Fruit fly (Drosophila melanogaster) whole organism, embryonic: ENCODE results near the gene Rpn1.

Source experiments
- B-H1 ChIP-seq: fragments of 200-800 bp; sonication (Bioruptor generic); IDR thresholded peaks from 3 replicates; pipeline ENCODE4 v1.3.6; 2022; ENCODE audit warnings: missing biosample characterization, missing genetic modification characterization
- CG10366 ChIP-seq: fragments of 200-800 bp; sonication (Bioruptor generic); IDR thresholded peaks from 2 replicates; pipeline ENCODE4 v1.3.6; 2022; ENCODE audit warnings: missing biosample characterization, missing genetic modification characterization
- CG10543 ChIP-seq: fragments of 200-800 bp; sonication (Bioruptor generic); optimal IDR thresholded peaks from 3 replicates; lab custom pipeline; 2017; ENCODE audit warnings: missing biosample characterization, mild to moderate bottlenecking, missing genetic modification characterization, moderate library complexity
- CG10654 ChIP-seq: fragments of 200-800 bp; sonication (Bioruptor generic); optimal IDR thresholded peaks from 2 replicates; lab custom pipeline; 2016; ENCODE audit warnings: missing biosample characterization, missing genetic modification characterization
- CG12744 ChIP-seq: fragments of 200-800 bp; sonication (Bioruptor generic); optimal IDR thresholded peaks from 2 replicates; lab custom pipeline; 2016; ENCODE audit warnings: missing biosample characterization, missing genetic modification characterization
- CG16815 ChIP-seq: fragments of 200-800 bp; sonication (Bioruptor generic); optimal IDR thresholded peaks from 3 replicates; lab custom pipeline; 2017; ENCODE audit warnings: missing biosample characterization, mild to moderate bottlenecking, missing genetic modification characterization
- CG17359 ChIP-seq: fragments of 200-800 bp; sonication (Bioruptor generic); optimal IDR thresholded peaks from 3 replicates; lab custom pipeline; 2018; ENCODE audit warnings: missing biosample characterization, mild to moderate bottlenecking, missing genetic modification characterization, moderate library complexity
- CG18764 ChIP-seq: fragments of 200-800 bp; sonication (Bioruptor generic); optimal IDR thresholded peaks from 3 replicates; lab custom pipeline; 2016; ENCODE audit warnings: missing biosample characterization, missing genetic modification characterization
- CG2116 ChIP-seq: fragments of 200-800 bp; sonication (Bioruptor generic); optimal IDR thresholded peaks from 3 replicates; lab custom pipeline; 2018; ENCODE audit warnings: missing biosample characterization, mild to moderate bottlenecking, missing genetic modification characterization
- CG2120 ChIP-seq: fragments of 200-800 bp; sonication (Bioruptor generic); optimal IDR thresholded peaks from 3 replicates; lab custom pipeline; 2016; ENCODE audit warnings: missing biosample characterization, missing genetic modification characterization
- CG2199 ChIP-seq: fragments of 200-800 bp; sonication (Bioruptor generic); IDR thresholded peaks from 3 replicates; pipeline ENCODE4 v1.3.6; 2022; ENCODE audit warnings: missing biosample characterization, missing genetic modification characterization
- CG2875 ChIP-seq: fragments of 200-800 bp; sonication (Bioruptor generic); optimal IDR thresholded peaks from 2 replicates; lab custom pipeline; 2017; ENCODE audit warnings: missing biosample characterization, mild to moderate bottlenecking, missing genetic modification characterization, missing genetic modification reagents
- CG32767 ChIP-seq: fragments of 200-800 bp; sonication (Bioruptor generic); IDR thresholded peaks from 2 replicates; pipeline ENCODE4 v1.3.6; 2022; ENCODE audit warnings: missing biosample characterization, missing genetic modification characterization
- CG3407 ChIP-seq: fragments of 200-800 bp; sonication (Bioruptor generic); optimal IDR thresholded peaks from 2 replicates; lab custom pipeline; 2018; ENCODE audit warnings: missing biosample characterization, mild to moderate bottlenecking, missing genetic modification characterization
- CG34422 ChIP-seq: fragments of 200-800 bp; sonication (Bioruptor generic); IDR thresholded peaks from 3 replicates; pipeline ENCODE4 v1.3.6; 2022; ENCODE audit warnings: missing biosample characterization, missing genetic modification characterization
- CG3726 ChIP-seq: fragments of 200-800 bp; sonication (Bioruptor generic); IDR thresholded peaks from 3 replicates; pipeline ENCODE4, ENCODE4 v1.3.6; 2022; ENCODE audit warnings: missing biosample characterization, missing genetic modification characterization
- CG3847 ChIP-seq: fragments of 200-800 bp; sonication (Bioruptor generic); IDR thresholded peaks from 2 replicates; pipeline ENCODE4 v1.3.6; 2022; ENCODE audit warnings: missing biosample characterization, missing genetic modification characterization
- CG3995 ChIP-seq: fragments of 200-800 bp; sonication (Bioruptor generic); optimal IDR thresholded peaks from 3 replicates; lab custom pipeline; 2016; ENCODE audit warnings: missing biosample characterization, missing genetic modification characterization
- CG42726 ChIP-seq: fragments of 200-800 bp; sonication (Bioruptor generic); IDR thresholded peaks from 2 replicates; pipeline ENCODE4 v1.3.6; 2022; ENCODE audit warnings: missing biosample characterization, missing genetic modification characterization; ENCODE audit not compliant: partially characterized antibody
- CG7372 ChIP-seq: fragments of 200-800 bp; sonication (Bioruptor generic); IDR thresholded peaks from 2 replicates; pipeline ENCODE4 v1.3.6; 2022; ENCODE audit warnings: missing biosample characterization, missing genetic modification characterization
- CG8359 ChIP-seq: fragments of 200-800 bp; sonication (Bioruptor generic); optimal IDR thresholded peaks from 2 replicates; lab custom pipeline; 2017; ENCODE audit warnings: missing biosample characterization, mild to moderate bottlenecking, missing genetic modification characterization, borderline replicate concordance
- CG9727 ChIP-seq: fragments of 200-800 bp; sonication (Bioruptor generic); optimal IDR thresholded peaks from 3 replicates; lab custom pipeline; 2017; ENCODE audit warnings: missing biosample characterization, mild to moderate bottlenecking, missing genetic modification characterization
- CG9876 ChIP-seq: fragments of 200-800 bp; sonication (Bioruptor generic); optimal IDR thresholded peaks from 2 replicates; lab custom pipeline; 2016; ENCODE audit warnings: missing biosample characterization, missing genetic modification characterization
- Doc2 ChIP-seq: fragments of 200-800 bp; sonication (Bioruptor generic); IDR thresholded peaks from 2 replicates; pipeline ENCODE4 v1.3.6; 2022; ENCODE audit warnings: missing biosample characterization, missing genetic modification characterization
- E2f2 ChIP-seq: fragments of 200-800 bp; sonication (Bioruptor generic); IDR thresholded peaks from 2 replicates; pipeline ENCODE4 v1.3.6; 2022; ENCODE audit warnings: missing biosample characterization, missing genetic modification characterization
- ERR ChIP-seq: fragments of 200-800 bp; sonication (Bioruptor generic); optimal IDR thresholded peaks from 2 replicates; lab custom pipeline; 2016; ENCODE audit warnings: missing biosample characterization, missing genetic modification characterization
- Elba2 ChIP-seq: fragments of 200-800 bp; sonication (Bioruptor generic); optimal IDR thresholded peaks from 3 replicates; lab custom pipeline; 2016; ENCODE audit warnings: missing biosample characterization, missing genetic modification characterization
- H15 ChIP-seq: fragments of 200-800 bp; sonication (Bioruptor generic); IDR thresholded peaks from 3 replicates; pipeline ENCODE4 v1.3.6; 2022; ENCODE audit warnings: missing biosample characterization, missing genetic modification characterization
- HmgD ChIP-seq: fragments of 200-800 bp; sonication (Bioruptor generic); optimal IDR thresholded peaks from 3 replicates; lab custom pipeline; 2016; ENCODE audit warnings: missing biosample characterization, missing genetic modification characterization
- PHDP ChIP-seq: fragments of 200-800 bp; sonication (Bioruptor generic); optimal IDR thresholded peaks from 3 replicates; lab custom pipeline; 2018; ENCODE audit warnings: missing biosample characterization, mild to moderate bottlenecking, missing genetic modification characterization, moderate library complexity
- Six4 ChIP-seq: fragments of 200-800 bp; sonication (Bioruptor generic); optimal IDR thresholded peaks from 2 replicates; lab custom pipeline; 2016; ENCODE audit warnings: missing biosample characterization, missing genetic modification characterization
- Sry-β ChIP-seq: fragments of 200-800 bp; sonication (Bioruptor generic); optimal IDR thresholded peaks from 2 replicates; lab custom pipeline; 2018; ENCODE audit warnings: missing biosample characterization, mild to moderate bottlenecking, missing genetic modification characterization, moderate library complexity
- Sry-δ ChIP-seq: fragments of 200-800 bp; sonication (Bioruptor generic); optimal IDR thresholded peaks from 2 replicates; lab custom pipeline; 2016; ENCODE audit warnings: missing biosample characterization, missing genetic modification characterization
- Xbp1 ChIP-seq: fragments of 200-800 bp; sonication (Bioruptor generic); optimal IDR thresholded peaks from 3 replicates; lab custom pipeline; 2016; ENCODE audit warnings: missing biosample characterization, mild to moderate bottlenecking, missing genetic modification characterization
- bbx ChIP-seq: fragments of 200-800 bp; sonication (Bioruptor generic); IDR thresholded peaks from 2 replicates; pipeline ENCODE4 v1.3.6; 2022; ENCODE audit warnings: missing biosample characterization, missing genetic modification characterization; ENCODE audit not compliant: partially characterized antibody
- caup ChIP-seq: fragments of 200-800 bp; sonication (Bioruptor generic); optimal IDR thresholded peaks from 3 replicates; lab custom pipeline; 2017; ENCODE audit warnings: missing biosample characterization, mild to moderate bottlenecking, missing genetic modification characterization, moderate library complexity; ENCODE audit not compliant: severe bottlenecking
- crp ChIP-seq, 2 experiments: fragments of 200-800 bp; sonication (Bioruptor generic); optimal IDR thresholded peaks; 2 replicates in 1 of 2; 3 replicates in 1 of 2; lab custom pipeline; 2017; ENCODE audit warnings: missing biosample characterization in 2 of 2, missing genetic modification characterization in 2 of 2, mild to moderate bottlenecking in 1 of 2, moderate library complexity in 1 of 2
- dm ChIP-seq: fragments of 200-800 bp; sonication (Bioruptor generic); optimal IDR thresholded peaks from 3 replicates; lab custom pipeline; 2016; ENCODE audit warnings: missing biosample characterization, missing genetic modification characterization
- ftz-f1 ChIP-seq: fragments of 200-800 bp; sonication (Bioruptor generic); optimal IDR thresholded peaks from 2 replicates; lab custom pipeline; 2016; ENCODE audit warnings: missing biosample characterization, missing genetic modification characterization
- grau ChIP-seq: fragments of 200-800 bp; optimal IDR thresholded peaks from 3 replicates; lab custom pipeline; 2019; ENCODE audit warnings: missing biosample characterization, mild to moderate bottlenecking, missing genetic modification characterization, moderate library complexity
- ham ChIP-seq: fragments of 200-800 bp; sonication (Bioruptor generic); IDR thresholded peaks from 2 replicates; pipeline ENCODE4 v1.3.6; 2022; ENCODE audit warnings: missing biosample characterization, missing genetic modification characterization
- hbn ChIP-seq: fragments of 200-800 bp; sonication (Bioruptor generic); IDR thresholded peaks from 2 replicates; pipeline ENCODE4 v1.3.6; 2022; ENCODE audit warnings: missing biosample characterization, missing genetic modification characterization; ENCODE audit not compliant: partially characterized antibody
- insv ChIP-seq, 2 experiments: fragments of 200-800 bp; sonication (Bioruptor generic); optimal IDR thresholded peaks; 3 replicates each; lab custom pipeline; 2016 to 2018; ENCODE audit warnings: missing biosample characterization in 2 of 2, missing genetic modification characterization in 2 of 2
- inv ChIP-seq: fragments of 200-800 bp; sonication (Bioruptor generic); IDR thresholded peaks from 2 replicates; pipeline ENCODE4 v1.3.6; 2022; ENCODE audit warnings: missing biosample characterization, missing genetic modification characterization; ENCODE audit not compliant: partially characterized antibody
- lov ChIP-seq, 2 experiments: fragments of 200-800 bp in 1 of 2; fragments of >200 bp in 1 of 2; sonication (Bioruptor generic) in 1 of 2; IDR thresholded peaks in 1 of 2; optimal IDR thresholded peaks in 1 of 2; 2 replicates in 1 of 2; 3 replicates in 1 of 2; pipeline versions ENCODE4 v1.3.6 to Lab custom; 2017 to 2022; ENCODE audit warnings: missing biosample characterization in 1 of 2, missing genetic modification characterization in 1 of 2
- org-1 ChIP-seq: fragments of 200-800 bp; sonication (Bioruptor generic); optimal IDR thresholded peaks from 2 replicates; lab custom pipeline; 2017; ENCODE audit warnings: missing biosample characterization, missing genetic modification characterization
- row ChIP-seq: fragments of 200-800 bp; sonication (Bioruptor generic); IDR thresholded peaks from 3 replicates; pipeline ENCODE4 v1.3.6; 2022; ENCODE audit warnings: missing biosample characterization, missing genetic modification characterization
- sens ChIP-seq: fragments of 200-800 bp; sonication (Bioruptor generic); peaks from one replicate; lab custom pipeline; 2016; ENCODE audit warnings: missing biosample characterization, missing genetic modification characterization
- yki ChIP-seq: fragments of >200 bp; optimal IDR thresholded peaks from 3 replicates; lab custom pipeline; 2018

The Rpn1 gene

dm6 chr3L:19896892-19897684 is 17.8 kb upstream of the Rpn1 start (continued):
- TF ChIP-seq CG10366 (GFP tag; lab: Robert Waterston, UW) (no peak), CG3847 (GFP tag; lab: Robert Waterston, UW) (peak; percentile 17; the same call in 1 of the 2 replicates), CG9876 (GFP tag; lab: Kevin White, UChicago) (no peak), PHDP (no peak), sens (peak; percentile 85), lov (optimal IDR thresholded peaks at IDR 0.05; lab: Kevin White, UChicago) (peak; percentile 24), lov (GFP tag; IDR thresholded peaks at IDR 0.05; lab: Robert Waterston, UW) (no peak), crp (GFP tag; optimal IDR thresholded peaks at IDR 0.05; lab: Kevin White, UChicago) (peak; percentile 58 to 90), Doc2 (GFP tag; lab: Robert Waterston, UW) (no peak), Sry-δ (GFP tag; lab: Kevin White, UChicago) (peak; percentile 17), hbn (no peak; the same call in 1 of the 2 replicates), CG18764 (GFP tag; lab: Kevin White, UChicago) (no peak), ham (GFP tag; lab: Robert Waterston, UW) (no peak), CG32767 (GFP tag; lab: Robert Waterston, UW) (no peak), Six4 (peak; percentile 13), CG10543 (GFP tag; lab: Kevin White, UChicago) (peak; percentile 62), dm (GFP tag; lab: Kevin White, UChicago) (no peak), Xbp1 (peak; percentile 64), row (GFP tag; lab: Robert Waterston, UW) (peak; percentile 29; the same call in 2 of the 3 replicates), Sry-β (GFP tag; lab: Kevin White, UChicago) (no peak), yki (lab: Kevin White, UChicago) (peak; percentile 77), CG2116 (GFP tag; lab: Kevin White, UChicago) (peak; percentile 61), ERR (GFP tag; lab: Kevin White, UChicago) (peak; percentile 45), Elba2 (GFP tag; lab: Kevin White, UChicago) (no peak), CG2120 (GFP tag; lab: Kevin White, UChicago) (peak; percentile 36), CG17359 (tag; lab: Kevin White, UChicago) (no peak), CG9727 (GFP tag; lab: Kevin White, UChicago) (peak; percentile 46), CG16815 (GFP tag; lab: Kevin White, UChicago) (no peak), CG2875 (GFP tag; lab: Kevin White, UChicago) (no peak), CG10654 (GFP tag; lab: Kevin White, UChicago) (no peak), CG3407 (no peak), grau (tag; lab: Kevin White, UChicago) (peak; percentile 24), CG12744 (peak; percentile 27), insv (GFP tag; optimal IDR thresholded peaks at IDR 0.05; lab: Kevin White, UChicago) (no peak), CG3995 (GFP tag; lab: Kevin White, UChicago) (peak; percentile 75), caup (GFP tag; lab: Kevin White, UChicago) (peak; percentile 30), CG34422 (GFP tag; lab: Robert Waterston, UW) (peak; percentile 47; the same call in 1 of the 3 replicates), inv (GFP tag; lab: Robert Waterston, UW) (no peak), HmgD (GFP tag; lab: Kevin White, UChicago) (no peak), CG8359 (GFP tag; lab: Kevin White, UChicago) (no peak), CG2199 (GFP tag; lab: Robert Waterston, UW) (0 out of 3 replicates have a peak, but pooled peaks have one; percentile 30), H15 (no peak), B-H1 (GFP tag; lab: Robert Waterston, UW) (no peak), CG3726 (GFP tag; lab: Robert Waterston, UW) (no peak), ftz-f1 (GFP tag; lab: Kevin White, UChicago) (no peak), CG42726 (0 out of 2 replicates have a peak, but pooled peaks have one; percentile 6), bbx (GFP tag; lab: Robert Waterston, UW) (no peak), org-1 (GFP tag; lab: Kevin White, UChicago) (no peak), E2f2 (GFP tag; lab: Robert Waterston, UW) (no peak; the same call in 1 of the 2 replicates), CG7372 (no peak)
